Worm (Caenorhabditis elegans) whole organism, mixed stage, embryonic: ENCODE results near the gene F59B2.15.

ENCODE experiments used
- M03D4.4 ChIP-seq: sonication (generic microtip); optimal IDR thresholded peaks from 2 replicates; lab custom pipeline; 2017; ENCODE audit warnings: mild to moderate bottlenecking, missing genetic modification characterization, missing compliant biosample characterization
- ces-1 ChIP-seq: fragments of 150-350 bp; optimal IDR thresholded peaks from 2 replicates; lab custom pipeline; 2014; ENCODE audit warnings: missing biosample characterization, missing genetic modification reagents, missing genetic modification characterization
- drap-1 ChIP-seq: fragments of 200-800 bp; sonication (Bioruptor generic); optimal IDR thresholded peaks from 3 replicates; lab custom pipeline; 2018; ENCODE audit warnings: mild to moderate bottlenecking, missing genetic modification characterization, missing compliant biosample characterization
- elt-3 ChIP-seq: fragments of 150-350 bp; optimal IDR thresholded peaks from 2 replicates; lab custom pipeline; 2014; ENCODE audit warnings: missing biosample characterization, missing genetic modification characterization
- ham-2 ChIP-seq: fragments of 200-800 bp; sonication (Bioruptor generic); optimal IDR thresholded peaks from 2 replicates; lab custom pipeline; 2018; ENCODE audit warnings: mild to moderate bottlenecking, missing genetic modification characterization, missing compliant biosample characterization
- lin-13 ChIP-seq: fragments of 150-350 bp; optimal IDR thresholded peaks from 2 replicates; lab custom pipeline; 2014; ENCODE audit warnings: missing biosample characterization, missing genetic modification characterization
- nhr-12 ChIP-seq: fragments of 150-350 bp; optimal IDR thresholded peaks from 2 replicates; lab custom pipeline; 2014; ENCODE audit warnings: missing biosample characterization, missing genetic modification characterization
- nhr-2 ChIP-seq: fragments of 150-350 bp; optimal IDR thresholded peaks from 2 replicates; lab custom pipeline; 2014; ENCODE audit warnings: missing biosample characterization, missing genetic modification characterization
- nhr-237 ChIP-seq: fragments of 150-350 bp; optimal IDR thresholded peaks from 2 replicates; lab custom pipeline; 2014; ENCODE audit warnings: missing biosample characterization, missing genetic modification characterization
- nhr-76 ChIP-seq: sonication (generic microtip); optimal IDR thresholded peaks from 2 replicates; lab custom pipeline; 2017; ENCODE audit warnings: missing biosample characterization, missing genetic modification characterization
- snpc-4 ChIP-seq: fragments of 150-350 bp; optimal IDR thresholded peaks from 2 replicates; lab custom pipeline; 2014; ENCODE audit warnings: missing biosample characterization, missing genetic modification characterization
- sptf-1 ChIP-seq: sonication (generic microtip); optimal IDR thresholded peaks from 2 replicates; lab custom pipeline; 2017; ENCODE audit warnings: mild to moderate bottlenecking, missing genetic modification characterization, moderate library complexity, missing compliant biosample characterization
- unc-39 ChIP-seq: fragments of 150-350 bp; optimal IDR thresholded peaks from 2 replicates; lab custom pipeline; 2014; ENCODE audit warnings: missing biosample characterization, missing genetic modification characterization
- unc-62 ChIP-seq: fragments of 150-350 bp; optimal IDR thresholded peaks from 2 replicates; lab custom pipeline; 2014; ENCODE audit warnings: missing biosample characterization, missing genetic modification reagents, missing genetic modification characterization

DNA sequence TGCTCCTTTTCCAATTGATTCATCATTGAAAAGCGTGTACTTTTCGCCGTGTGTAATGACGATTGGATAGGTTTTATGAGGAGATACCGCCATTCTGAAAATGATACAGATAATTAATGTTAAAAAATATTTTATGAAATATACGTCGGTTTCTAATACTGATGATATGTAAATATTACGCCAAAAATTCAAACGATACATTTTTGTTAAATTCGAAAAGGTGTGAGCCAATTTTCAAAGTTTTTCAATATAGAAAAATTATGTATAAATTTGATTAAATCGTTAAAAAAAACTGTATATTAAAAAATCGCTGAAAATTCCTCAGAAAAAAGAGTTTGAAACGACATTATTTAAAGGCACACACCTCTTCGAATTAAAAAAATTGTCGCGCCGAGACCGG is 48.2 kb upstream of the F59B2.15 start, which contains the start of gene ikke-1:
- no peak for TF ChIP-seq nhr-237 (tag; lab: Kevin White, UChicago)
- no peak for TF ChIP-seq snpc-4
- TF ChIP-seq unc-62 (GFP tag; lab: Kevin White, UChicago), result no peak
- no peak for TF ChIP-seq lin-13 (tag; lab: Kevin White, UChicago)
- peak; percentile 11 for TF ChIP-seq nhr-2 (tag; lab: Kevin White, UChicago)
- no peak for TF ChIP-seq M03D4.4 (tag; lab: Kevin White, UChicago)
- no peak for TF ChIP-seq unc-39 (tag; lab: Kevin White, UChicago)
- no peak for TF ChIP-seq nhr-76 (tag; lab: Kevin White, UChicago)
- no peak for TF ChIP-seq nhr-12
- no peak for TF ChIP-seq elt-3 (tag; lab: Kevin White, UChicago)
- no peak for TF ChIP-seq ham-2
- TF ChIP-seq sptf-1 (tag; lab: Kevin White, UChicago), result no peak
- no peak for TF ChIP-seq drap-1 (GFP tag; lab: Kevin White, UChicago)
- no peak for TF ChIP-seq ces-1 (GFP tag; lab: Kevin White, UChicago)
